Fruit fly (Drosophila melanogaster) whole organism, prepupa: ENCODE data around the gene CG33169.

Experiments used
- Blimp-1 ChIP-seq: fragments of 200-800 bp; sonication (Bioruptor generic); optimal IDR thresholded peaks from 3 replicates; lab custom pipeline; 2017; ENCODE audit warnings: missing biosample characterization, missing genetic modification characterization, mild to moderate bottlenecking, moderate library complexity, missing genetic modification reagents
- CG10631 ChIP-seq: fragments of 200-800 bp; sonication (Bioruptor generic); optimal IDR thresholded peaks from 2 replicates; lab custom pipeline; 2016; ENCODE audit warnings: missing biosample characterization, missing genetic modification characterization
- CG10669 ChIP-seq: fragments of 200-800 bp; sonication (Bioruptor generic); optimal IDR thresholded peaks from 3 replicates; lab custom pipeline; 2018; ENCODE audit warnings: missing biosample characterization, mild to moderate bottlenecking, missing genetic modification characterization, moderate library complexity
- CG11294 ChIP-seq: fragments of 200-800 bp; sonication (Bioruptor generic); IDR thresholded peaks from 2 replicates; pipeline ENCODE4 v1.3.6; 2022; ENCODE audit warnings: missing biosample characterization, missing genetic modification characterization
- CG11762 ChIP-seq: fragments of 200-800 bp; sonication (Bioruptor generic); optimal IDR thresholded peaks from 3 replicates; lab custom pipeline; 2016; ENCODE audit warnings: missing biosample characterization, missing genetic modification characterization; ENCODE audit not compliant: insufficient read depth
- CG11902 ChIP-seq: fragments of 200-800 bp; sonication (Bioruptor generic); optimal IDR thresholded peaks from 3 replicates; lab custom pipeline; 2016; ENCODE audit warnings: missing biosample characterization, missing genetic modification characterization
- CG1621 ChIP-seq: fragments of 200-800 bp; sonication (Bioruptor generic); optimal IDR thresholded peaks from 3 replicates; lab custom pipeline; 2018; ENCODE audit warnings: missing biosample characterization, mild to moderate bottlenecking, missing genetic modification characterization
- CG16779 ChIP-seq: fragments of 200-800 bp; sonication (Bioruptor generic); optimal IDR thresholded peaks from 3 replicates; lab custom pipeline; 2017; ENCODE audit warnings: missing biosample characterization, mild to moderate bottlenecking, missing genetic modification characterization
- CG3032 ChIP-seq: fragments of 200-800 bp; optimal IDR thresholded peaks from 2 replicates; lab custom pipeline; 2019; ENCODE audit warnings: missing biosample characterization, mild to moderate bottlenecking, missing genetic modification characterization, moderate library complexity
- CG31627 ChIP-seq: fragments of 200-800 bp; sonication (Bioruptor generic); optimal IDR thresholded peaks from 3 replicates; lab custom pipeline; 2016; ENCODE audit warnings: missing biosample characterization, missing genetic modification characterization
- CG32006 ChIP-seq: fragments of 200-800 bp; sonication (Bioruptor generic); optimal IDR thresholded peaks from 3 replicates; lab custom pipeline; 2017; ENCODE audit warnings: missing biosample characterization, mild to moderate bottlenecking, missing genetic modification characterization
- CG34406 ChIP-seq: fragments of 200-800 bp; sonication (Bioruptor generic); optimal IDR thresholded peaks from 3 replicates; lab custom pipeline; 2016; ENCODE audit warnings: missing biosample characterization, missing genetic modification characterization
- CG3919 ChIP-seq: fragments of 200-800 bp; sonication (Bioruptor generic); optimal IDR thresholded peaks from 3 replicates; lab custom pipeline; 2016; ENCODE audit warnings: missing biosample characterization, missing genetic modification characterization
- CG4318 ChIP-seq: fragments of 200-800 bp; sonication (Bioruptor generic); optimal IDR thresholded peaks from 3 replicates; lab custom pipeline; 2017; ENCODE audit warnings: missing biosample characterization, mild to moderate bottlenecking, missing genetic modification characterization
- CG6276 ChIP-seq: fragments of 200-800 bp; sonication (Bioruptor generic); optimal IDR thresholded peaks from 2 replicates; lab custom pipeline; 2017; ENCODE audit warnings: missing biosample characterization, mild to moderate bottlenecking, missing genetic modification characterization
- CG6792 ChIP-seq: fragments of 200-800 bp; sonication (Bioruptor generic); optimal IDR thresholded peaks from 3 replicates; lab custom pipeline; 2016; ENCODE audit warnings: missing biosample characterization, missing genetic modification characterization
- CG6808 ChIP-seq: fragments of 200-800 bp; sonication (Bioruptor generic); optimal IDR thresholded peaks from 3 replicates; lab custom pipeline; 2017; ENCODE audit warnings: missing biosample characterization, missing genetic modification characterization, mild to moderate bottlenecking, moderate library complexity, missing genetic modification reagents
- CG6854 ChIP-seq: fragments of 200-800 bp; sonication (Bioruptor generic); optimal IDR thresholded peaks from 2 replicates; lab custom pipeline; 2017; ENCODE audit warnings: missing biosample characterization, mild to moderate bottlenecking, missing genetic modification characterization
- CG7368 ChIP-seq: fragments of 200-800 bp; sonication (Bioruptor generic); optimal IDR thresholded peaks from 3 replicates; lab custom pipeline; 2016; ENCODE audit warnings: missing biosample characterization, missing genetic modification characterization
- CG8119 ChIP-seq: fragments of 200-800 bp; sonication (Bioruptor generic); IDR thresholded peaks from 3 replicates; pipeline ENCODE4 v1.3.6; 2022; ENCODE audit warnings: missing biosample characterization, missing genetic modification characterization
- CG8319 ChIP-seq: fragments of 200-800 bp; sonication (Bioruptor generic); optimal IDR thresholded peaks from 3 replicates; lab custom pipeline; 2016; ENCODE audit warnings: missing biosample characterization, missing genetic modification characterization
- CG8632 ChIP-seq: fragments of 200-800 bp; sonication (Bioruptor generic); optimal IDR thresholded peaks from 3 replicates; lab custom pipeline; 2016; ENCODE audit warnings: missing biosample characterization, missing genetic modification characterization
- CG9139 ChIP-seq: fragments of 200-800 bp; sonication (Bioruptor generic); optimal IDR thresholded peaks from 3 replicates; lab custom pipeline; 2017; ENCODE audit warnings: missing biosample characterization, mild to moderate bottlenecking, missing genetic modification characterization
- Eip75B ChIP-seq: fragments of 200-800 bp; sonication (Bioruptor generic); optimal IDR thresholded peaks from 3 replicates; lab custom pipeline; 2016; ENCODE audit warnings: missing biosample characterization, missing genetic modification characterization
- Eip78C ChIP-seq: fragments of 200-800 bp; sonication (Bioruptor generic); peaks from one replicate; lab custom pipeline; 2016; ENCODE audit warnings: missing biosample characterization, missing genetic modification characterization
- Eip93F ChIP-seq: fragments of 200-800 bp; sonication (Bioruptor generic); optimal IDR thresholded peaks from 2 replicates; lab custom pipeline; 2016; ENCODE audit warnings: missing biosample characterization, mild to moderate bottlenecking, missing genetic modification characterization
- Ets21C ChIP-seq: fragments of 200-800 bp; sonication (Bioruptor generic); optimal IDR thresholded peaks from 3 replicates; lab custom pipeline; 2016; ENCODE audit warnings: missing biosample characterization, missing genetic modification characterization
- Ets96B ChIP-seq: fragments of 200-800 bp; optimal IDR thresholded peaks from 2 replicates; lab custom pipeline; 2019; ENCODE audit warnings: missing biosample characterization, mild to moderate bottlenecking, missing genetic modification characterization, moderate library complexity
- Gug ChIP-seq: fragments of 200-800 bp; sonication (Bioruptor generic); IDR thresholded peaks from 2 replicates; pipeline ENCODE4 v1.3.6; 2022; ENCODE audit warnings: missing biosample characterization, missing genetic modification characterization
- Hr38 ChIP-seq: sonication (Bioruptor generic); optimal IDR thresholded peaks from 2 replicates; lab custom pipeline; 2016; ENCODE audit warnings: missing biosample characterization, missing genetic modification characterization
- Hr4 ChIP-seq: fragments of 200-800 bp; sonication (Bioruptor generic); optimal IDR thresholded peaks from 3 replicates; lab custom pipeline; 2016; ENCODE audit warnings: missing biosample characterization, missing genetic modification characterization
- Lpt ChIP-seq: fragments of 200-800 bp; sonication (Bioruptor generic); optimal IDR thresholded peaks from 3 replicates; lab custom pipeline; 2016; ENCODE audit warnings: missing biosample characterization, missing genetic modification characterization
- Met ChIP-seq: fragments of 200-800 bp; sonication (Bioruptor generic); optimal IDR thresholded peaks from 3 replicates; lab custom pipeline; 2016; ENCODE audit warnings: missing biosample characterization, missing genetic modification characterization
- OdsH ChIP-seq: fragments of 200-800 bp; sonication (Bioruptor generic); optimal IDR thresholded peaks from 3 replicates; lab custom pipeline; 2016; ENCODE audit warnings: missing biosample characterization, missing genetic modification characterization
- Sox102F ChIP-seq: fragments of 200-800 bp; sonication (Bioruptor generic); optimal IDR thresholded peaks from 2 replicates; lab custom pipeline; 2016; ENCODE audit warnings: missing biosample characterization, mild to moderate bottlenecking, missing genetic modification characterization
- Sox15 ChIP-seq: fragments of 200-800 bp; sonication (Bioruptor generic); optimal IDR thresholded peaks from 3 replicates; lab custom pipeline; 2016; ENCODE audit warnings: missing biosample characterization, missing genetic modification characterization
- achi ChIP-seq: fragments of 200-800 bp; sonication (Bioruptor generic); optimal IDR thresholded peaks from 3 replicates; lab custom pipeline; 2016; ENCODE audit warnings: missing biosample characterization, missing genetic modification characterization
- acj6 ChIP-seq: fragments of 200-800 bp; sonication (Bioruptor generic); optimal IDR thresholded peaks from 3 replicates; lab custom pipeline; 2016; ENCODE audit warnings: missing biosample characterization, missing genetic modification characterization
- cyc ChIP-seq: fragments of 200-800 bp; sonication (Bioruptor generic); optimal IDR thresholded peaks from 3 replicates; lab custom pipeline; 2016; ENCODE audit warnings: missing biosample characterization, missing genetic modification characterization
- dac ChIP-seq: fragments of 200-800 bp; sonication (Bioruptor generic); optimal IDR thresholded peaks from 2 replicates; lab custom pipeline; 2017; ENCODE audit warnings: missing biosample characterization, mild to moderate bottlenecking, missing genetic modification characterization
- dsx ChIP-seq: fragments of 200-800 bp; optimal IDR thresholded peaks from 3 replicates; lab custom pipeline; 2019; ENCODE audit warnings: missing biosample characterization, mild to moderate bottlenecking, missing genetic modification characterization, moderate library complexity; ENCODE audit not compliant: poor library complexity, severe bottlenecking
- eg ChIP-seq: fragments of 200-800 bp; sonication (Bioruptor generic); IDR thresholded peaks from 3 replicates; pipeline ENCODE4 v1.3.6; 2022; ENCODE audit warnings: missing biosample characterization, missing genetic modification characterization
- esn ChIP-seq: fragments of 200-800 bp; sonication (Bioruptor generic); optimal IDR thresholded peaks from 2 replicates; lab custom pipeline; 2016; ENCODE audit warnings: missing biosample characterization, mild to moderate bottlenecking, missing genetic modification characterization, moderate library complexity
- fd85E ChIP-seq: fragments of 200-800 bp; sonication (Bioruptor generic); optimal IDR thresholded peaks from 3 replicates; lab custom pipeline; 2016; ENCODE audit warnings: missing biosample characterization, missing genetic modification characterization
- lz ChIP-seq: fragments of 200-800 bp; sonication (Bioruptor generic); optimal IDR thresholded peaks from 3 replicates; lab custom pipeline; 2016; ENCODE audit warnings: missing biosample characterization, missing genetic modification characterization
- net ChIP-seq: fragments of 200-800 bp; sonication (Bioruptor generic); optimal IDR thresholded peaks from 3 replicates; lab custom pipeline; 2016; ENCODE audit warnings: missing biosample characterization, missing genetic modification characterization
- pdm3 ChIP-seq: fragments of 200-800 bp; sonication (Bioruptor generic); optimal IDR thresholded peaks from 3 replicates; lab custom pipeline; 2016; ENCODE audit warnings: missing biosample characterization, missing genetic modification characterization
- salr ChIP-seq, 2 experiments: fragments of 200-800 bp; sonication (Bioruptor generic); optimal IDR thresholded peaks; 3 replicates each; lab custom pipeline; 2016 to 2018; ENCODE audit warnings: missing biosample characterization in 2 of 2, missing genetic modification characterization in 2 of 2, mild to moderate bottlenecking in 1 of 2
- spab ChIP-seq: fragments of 200-800 bp; sonication (Bioruptor generic); optimal IDR thresholded peaks from 2 replicates; lab custom pipeline; 2017; ENCODE audit warnings: missing biosample characterization, mild to moderate bottlenecking, missing genetic modification characterization, missing genetic modification reagents
- svp ChIP-seq: fragments of 200-800 bp; sonication (Bioruptor generic); peaks from one replicate; lab custom pipeline; 2016; ENCODE audit warnings: missing biosample characterization, missing genetic modification characterization
- vri ChIP-seq: fragments of 200-800 bp; sonication (Bioruptor generic); optimal IDR thresholded peaks from 3 replicates; lab custom pipeline; 2016; ENCODE audit warnings: missing biosample characterization, mild to moderate bottlenecking, missing genetic modification characterization

The CG33169 gene

dm6 chr3L:22863367-22864078 lies at the start of gene CG33169:
Gene CG33169, plus strand, starts transcription at chr3L:22863864.
- TF ChIP-seq Hr4 (GFP tag; lab: Kevin White, UChicago) (no peak), CG8632 (GFP tag; lab: Kevin White, UChicago) (no peak), CG8119 (GFP tag; lab: Robert Waterston, UW) (no peak), CG11762 (GFP tag; lab: Kevin White, UChicago) (no peak), Gug (GFP tag; lab: Robert Waterston, UW) (no peak), CG3919 (GFP tag; lab: Kevin White, UChicago) (peak; percentile 73), CG9139 (GFP tag; lab: Kevin White, UChicago) (no peak), Sox102F (GFP tag; lab: Kevin White, UChicago) (peak; percentile 44), Eip75B (GFP tag; lab: Kevin White, UChicago) (peak; percentile 92), acj6 (GFP tag; lab: Kevin White, UChicago) (peak; percentile 38), Ets21C (GFP tag; lab: Kevin White, UChicago) (peak; percentile 44), pdm3 (GFP tag; lab: Kevin White, UChicago) (peak; percentile 57), CG6854 (peak; percentile 36), Ets96B (tag; lab: Kevin White, UChicago) (peak; percentile 21), lz (GFP tag; lab: Kevin White, UChicago) (peak; percentile 70), CG4318 (GFP tag; lab: Kevin White, UChicago) (no peak), CG16779 (tag; lab: Kevin White, UChicago) (no peak), CG10631 (peak; percentile 54), svp (GFP tag; lab: Kevin White, UChicago) (peak; percentile 82), CG11294 (GFP tag; lab: Robert Waterston, UW) (0 out of 2 replicates have a peak, but pooled peaks have one; percentile 41), CG3032 (tag; lab: Kevin White, UChicago) (peak; percentile 46), CG7368 (GFP tag; lab: Kevin White, UChicago) (peak; percentile 37), salr (GFP tag; optimal IDR thresholded peaks at IDR 0.05; lab: Kevin White, UChicago) (peak in 1 of 2 experiments; percentile 63), esn (GFP tag; lab: Kevin White, UChicago) (peak; percentile 74), Eip93F (GFP tag; lab: Kevin White, UChicago) (no peak), cyc (GFP tag; lab: Kevin White, UChicago) (peak; percentile 84), eg (GFP tag; lab: Robert Waterston, UW) (peak; percentile 74), CG8319 (peak; percentile 50), CG1621 (peak; percentile 95), Blimp-1 (peak; percentile 41), net (GFP tag; lab: Kevin White, UChicago) (peak; percentile 48), Sox15 (GFP tag; lab: Kevin White, UChicago) (peak; percentile 1), Hr38 (GFP tag; lab: Kevin White, UChicago) (no peak), OdsH (GFP tag; lab: Kevin White, UChicago) (peak; percentile 53), CG31627 (GFP tag; lab: Kevin White, UChicago) (peak; percentile 85), vri (peak; percentile 81), CG6808 (GFP tag; lab: Kevin White, UChicago) (no peak), fd85E (GFP tag; lab: Kevin White, UChicago) (no peak), CG11902 (GFP tag; lab: Kevin White, UChicago) (peak; percentile 67), CG6276 (GFP tag; lab: Kevin White, UChicago) (no peak), CG32006 (peak; percentile 48), CG10669 (GFP tag; lab: Kevin White, UChicago) (peak; percentile 26), Lpt (peak; percentile 49), CG6792 (peak; percentile 48), Eip78C (peak; percentile 70), dac (GFP tag; lab: Kevin White, UChicago) (peak; percentile 18), spab (GFP tag; lab: Kevin White, UChicago) (no peak), CG34406 (GFP tag; lab: Kevin White, UChicago) (no peak), dsx (GFP tag; lab: Kevin White, UChicago) (peak; percentile 61), Met (peak; percentile 50), achi (peak; percentile 96)
